Fruit fly (Drosophila melanogaster) whole organism, embryonic: ENCODE measurements around the gene CG5850.

Experiments
- Abd-B ChIP-seq: fragments of 200-800 bp; sonication (Bioruptor generic); optimal IDR thresholded peaks from 2 replicates; lab custom pipeline; 2018; ENCODE audit warnings: missing biosample characterization, mild to moderate bottlenecking, missing genetic modification characterization, moderate library complexity
- B-H1 ChIP-seq: fragments of 200-800 bp; sonication (Bioruptor generic); IDR thresholded peaks from 3 replicates; pipeline ENCODE4 v1.3.6; 2022; ENCODE audit warnings: missing biosample characterization, missing genetic modification characterization
- Bdp1 ChIP-seq: fragments of 200-800 bp; sonication (Bioruptor generic); optimal IDR thresholded peaks from 3 replicates; lab custom pipeline; 2016; ENCODE audit warnings: missing biosample characterization, missing genetic modification characterization
- CG10979 ChIP-seq: fragments of 200-800 bp; sonication (Bioruptor generic); optimal IDR thresholded peaks from 2 replicates; lab custom pipeline; 2018; ENCODE audit warnings: missing biosample characterization, mild to moderate bottlenecking, missing genetic modification characterization, moderate library complexity
- CG13894 ChIP-seq: fragments of 200-800 bp; sonication (Bioruptor generic); optimal IDR thresholded peaks from 3 replicates; lab custom pipeline; 2018; ENCODE audit warnings: missing biosample characterization, mild to moderate bottlenecking, missing genetic modification characterization, moderate library complexity
- CG14667 ChIP-seq: fragments of 200-800 bp; sonication (Bioruptor generic); IDR thresholded peaks from 2 replicates; pipeline ENCODE4 v1.3.6; 2022; ENCODE audit warnings: missing biosample characterization, missing genetic modification characterization
- CG14965 ChIP-seq: fragments of 200-800 bp; sonication (Bioruptor generic); optimal IDR thresholded peaks from 2 replicates; lab custom pipeline; 2016; ENCODE audit warnings: missing biosample characterization, missing genetic modification characterization, borderline replicate concordance
- CG15269 ChIP-seq: fragments of 200-800 bp; sonication (Bioruptor generic); optimal IDR thresholded peaks from 2 replicates; lab custom pipeline; 2018; ENCODE audit warnings: missing biosample characterization, mild to moderate bottlenecking, missing genetic modification characterization, moderate library complexity
- CG18599 ChIP-seq: fragments of 200-800 bp; sonication (Bioruptor generic); optimal IDR thresholded peaks from 3 replicates; lab custom pipeline; 2017; ENCODE audit warnings: missing biosample characterization, missing genetic modification characterization, mild to moderate bottlenecking, moderate library complexity, missing genetic modification reagents
- CG30431 ChIP-seq: fragments of 200-800 bp; sonication (Bioruptor generic); optimal IDR thresholded peaks from 2 replicates; lab custom pipeline; 2017; ENCODE audit warnings: missing biosample characterization, missing genetic modification characterization
- CG32532 ChIP-seq: fragments of 200-800 bp; sonication (Bioruptor generic); IDR thresholded peaks from 2 replicates; pipeline ENCODE4 v1.3.6; 2022; ENCODE audit warnings: missing biosample characterization, missing genetic modification characterization
- CG32767 ChIP-seq: fragments of 200-800 bp; sonication (Bioruptor generic); IDR thresholded peaks from 2 replicates; pipeline ENCODE4 v1.3.6; 2022; ENCODE audit warnings: missing biosample characterization, missing genetic modification characterization
- CG34422 ChIP-seq: fragments of 200-800 bp; sonication (Bioruptor generic); IDR thresholded peaks from 3 replicates; pipeline ENCODE4 v1.3.6; 2022; ENCODE audit warnings: missing biosample characterization, missing genetic modification characterization
- CG3726 ChIP-seq: fragments of 200-800 bp; sonication (Bioruptor generic); IDR thresholded peaks from 3 replicates; pipeline ENCODE4, ENCODE4 v1.3.6; 2022; ENCODE audit warnings: missing biosample characterization, missing genetic modification characterization
- CG4328 ChIP-seq: fragments of 200-800 bp; sonication (Bioruptor generic); optimal IDR thresholded peaks from 3 replicates; lab custom pipeline; 2017; ENCODE audit warnings: missing biosample characterization, missing genetic modification reagents, missing genetic modification characterization
- CG4404 ChIP-seq: fragments of 200-800 bp; sonication (Bioruptor generic); IDR thresholded peaks from 2 replicates; pipeline ENCODE4 v1.3.6; 2022; ENCODE audit warnings: missing biosample characterization, missing genetic modification characterization
- CG6689 ChIP-seq: fragments of 200-800 bp; sonication (Bioruptor generic); IDR thresholded peaks from 2 replicates; pipeline ENCODE4 v1.3.6; 2022; ENCODE audit warnings: missing biosample characterization, missing genetic modification characterization
- CG8359 ChIP-seq: fragments of 200-800 bp; sonication (Bioruptor generic); optimal IDR thresholded peaks from 2 replicates; lab custom pipeline; 2017; ENCODE audit warnings: missing biosample characterization, mild to moderate bottlenecking, missing genetic modification characterization, borderline replicate concordance
- CG9817 ChIP-seq: fragments of 200-800 bp; sonication (Bioruptor generic); optimal IDR thresholded peaks from 2 replicates; lab custom pipeline; 2018; ENCODE audit warnings: missing biosample characterization, mild to moderate bottlenecking, missing genetic modification characterization, moderate library complexity
- CHES-1-like ChIP-seq: fragments of 200-800 bp; sonication (Bioruptor generic); optimal IDR thresholded peaks from 2 replicates; lab custom pipeline; 2016; ENCODE audit warnings: missing biosample characterization, missing genetic modification characterization
- Doc2 ChIP-seq: fragments of 200-800 bp; sonication (Bioruptor generic); IDR thresholded peaks from 2 replicates; pipeline ENCODE4 v1.3.6; 2022; ENCODE audit warnings: missing biosample characterization, missing genetic modification characterization
- E2f2 ChIP-seq: fragments of 200-800 bp; sonication (Bioruptor generic); IDR thresholded peaks from 2 replicates; pipeline ENCODE4 v1.3.6; 2022; ENCODE audit warnings: missing biosample characterization, missing genetic modification characterization
- ERR ChIP-seq: fragments of 200-800 bp; sonication (Bioruptor generic); optimal IDR thresholded peaks from 2 replicates; lab custom pipeline; 2016; ENCODE audit warnings: missing biosample characterization, missing genetic modification characterization
- HHEX ChIP-seq: fragments of 200-800 bp; sonication (Bioruptor generic); optimal IDR thresholded peaks from 3 replicates; lab custom pipeline; 2017; ENCODE audit warnings: missing biosample characterization, mild to moderate bottlenecking, missing genetic modification characterization, missing genetic modification reagents
- Hr78 ChIP-seq, 2 experiments: fragments of 200-800 bp in 1 of 2; fragments of >200 bp in 1 of 2; sonication (Bioruptor generic) in 1 of 2; optimal IDR thresholded peaks; 2 replicates each; lab custom pipeline; 2017 to 2019; ENCODE audit warnings: missing biosample characterization in 2 of 2, missing genetic modification characterization in 2 of 2, mild to moderate bottlenecking in 1 of 2, moderate library complexity in 1 of 2
- Lpt ChIP-seq: fragments of >200 bp; optimal IDR thresholded peaks from 2 replicates; lab custom pipeline; 2018; ENCODE audit warnings: missing biosample characterization, missing genetic modification characterization
- Mad ChIP-seq: fragments of 200-800 bp; sonication (Bioruptor generic); optimal IDR thresholded peaks from 2 replicates; lab custom pipeline; 2016; ENCODE audit warnings: missing biosample characterization, missing genetic modification characterization
- Meics ChIP-seq: fragments of 200-800 bp; sonication (Bioruptor generic); optimal IDR thresholded peaks from 2 replicates; lab custom pipeline; 2017; ENCODE audit warnings: missing biosample characterization, mild to moderate bottlenecking, missing genetic modification characterization
- PHDP ChIP-seq: fragments of 200-800 bp; sonication (Bioruptor generic); optimal IDR thresholded peaks from 3 replicates; lab custom pipeline; 2018; ENCODE audit warnings: missing biosample characterization, mild to moderate bottlenecking, missing genetic modification characterization, moderate library complexity
- chif ChIP-seq, 2 experiments: fragments of 200-800 bp; sonication (Bioruptor generic); optimal IDR thresholded peaks; 3 replicates each; lab custom pipeline; 2016; ENCODE audit warnings: missing biosample characterization in 2 of 2, missing genetic modification characterization in 2 of 2
- corto ChIP-seq: fragments of 200-800 bp; sonication (Bioruptor generic); optimal IDR thresholded peaks from 2 replicates; lab custom pipeline; 2016; ENCODE audit warnings: missing biosample characterization, mild to moderate bottlenecking, missing genetic modification characterization, moderate library complexity
- dati ChIP-seq: fragments of 200-800 bp; sonication (Bioruptor generic); IDR thresholded peaks from 2 replicates; pipeline ENCODE4 v1.3.6; 2022; ENCODE audit warnings: missing biosample characterization, missing genetic modification characterization
- dm ChIP-seq: fragments of 200-800 bp; sonication (Bioruptor generic); optimal IDR thresholded peaks from 3 replicates; lab custom pipeline; 2016; ENCODE audit warnings: missing biosample characterization, missing genetic modification characterization
- grn ChIP-seq: fragments of 200-800 bp; sonication (Bioruptor generic); optimal IDR thresholded peaks from 3 replicates; lab custom pipeline; 2017; ENCODE audit warnings: missing biosample characterization, missing genetic modification characterization
- gsb-n ChIP-seq: fragments of 200-800 bp; sonication (Bioruptor generic); optimal IDR thresholded peaks from 3 replicates; lab custom pipeline; 2018; ENCODE audit warnings: missing biosample characterization, mild to moderate bottlenecking, missing genetic modification characterization
- ham ChIP-seq: fragments of 200-800 bp; sonication (Bioruptor generic); IDR thresholded peaks from 2 replicates; pipeline ENCODE4 v1.3.6; 2022; ENCODE audit warnings: missing biosample characterization, missing genetic modification characterization
- hbn ChIP-seq: fragments of 200-800 bp; sonication (Bioruptor generic); IDR thresholded peaks from 2 replicates; pipeline ENCODE4 v1.3.6; 2022; ENCODE audit warnings: missing biosample characterization, missing genetic modification characterization; ENCODE audit not compliant: partially characterized antibody
- ken ChIP-seq: fragments of 200-800 bp; sonication (Bioruptor generic); IDR thresholded peaks from 3 replicates; pipeline ENCODE4 v1.3.6; 2022; ENCODE audit warnings: missing biosample characterization, missing genetic modification characterization
- maf-S ChIP-seq: fragments of 200-800 bp; sonication (Bioruptor generic); optimal IDR thresholded peaks from 2 replicates; lab custom pipeline; 2016; ENCODE audit warnings: missing biosample characterization, missing genetic modification characterization
- phol ChIP-seq: fragments of 200-800 bp; sonication (Bioruptor generic); optimal IDR thresholded peaks from 3 replicates; lab custom pipeline; 2018; ENCODE audit warnings: missing biosample characterization, mild to moderate bottlenecking, missing genetic modification characterization, moderate library complexity
- ranshi ChIP-seq: fragments of 200-800 bp; sonication (Bioruptor generic); IDR thresholded peaks from 2 replicates; pipeline ENCODE4 v1.3.6; 2022; ENCODE audit warnings: missing biosample characterization, missing genetic modification characterization
- row ChIP-seq: fragments of 200-800 bp; sonication (Bioruptor generic); IDR thresholded peaks from 3 replicates; pipeline ENCODE4 v1.3.6; 2022; ENCODE audit warnings: missing biosample characterization, missing genetic modification characterization
- sens-2 ChIP-seq: fragments of 200-800 bp; sonication (Bioruptor generic); IDR thresholded peaks from 2 replicates; pipeline ENCODE4 v1.3.6; 2022; ENCODE audit warnings: missing biosample characterization, missing genetic modification characterization
- sim ChIP-seq: fragments of 200-800 bp; sonication (Bioruptor generic); IDR thresholded peaks from 2 replicates; pipeline ENCODE4 v1.3.6; 2022; ENCODE audit warnings: missing biosample characterization, missing genetic modification characterization
- sima ChIP-seq: fragments of 200-800 bp; sonication (Bioruptor generic); optimal IDR thresholded peaks from 2 replicates; lab custom pipeline; 2016; ENCODE audit warnings: missing biosample characterization, missing genetic modification characterization
- sisA ChIP-seq: fragments of 200-800 bp; sonication (Bioruptor generic); IDR thresholded peaks from 2 replicates; pipeline ENCODE4 v1.3.6; 2022; ENCODE audit warnings: missing biosample characterization, missing genetic modification characterization
- stc ChIP-seq: fragments of 200-800 bp; sonication (Bioruptor generic); IDR thresholded peaks from 2 replicates; pipeline ENCODE4 v1.3.6; 2022; ENCODE audit warnings: missing biosample characterization, missing genetic modification characterization
- trh ChIP-seq: fragments of 200-800 bp; sonication (Bioruptor generic); optimal IDR thresholded peaks from 2 replicates; lab custom pipeline; 2016; ENCODE audit warnings: missing biosample characterization, missing genetic modification characterization

CG5850 gene

dm6 chr2L:9918020-9918959, 45.5 kb downstream of the CG5850 start, which contains the start of the genes CG5885 and CG4598 (continued):
- TF ChIP-seq Mad (GFP tag; lab: Kevin White, UChicago) (peak; percentile 6), gsb-n (peak; percentile 73), CG10979 (tag; lab: Kevin White, UChicago) (peak; percentile 58), CHES-1-like (GFP tag; lab: Kevin White, UChicago) (no peak), CG9817 (tag; lab: Kevin White, UChicago) (peak; percentile 34), B-H1 (GFP tag; lab: Robert Waterston, UW) (no peak), dati (GFP tag; lab: Robert Waterston, UW) (no peak), ham (GFP tag; lab: Robert Waterston, UW) (no peak), CG34422 (GFP tag; lab: Robert Waterston, UW) (peak; percentile 63; the same call in 2 of the 3 replicates), maf-S (GFP tag; lab: Kevin White, UChicago) (peak; percentile 40), Abd-B (GFP tag; lab: Kevin White, UChicago) (peak; percentile 44), ranshi (GFP tag; lab: Robert Waterston, UW) (peak; percentile 78), CG15269 (peak; percentile 80), hbn (GFP tag; lab: Robert Waterston, UW) (peak; percentile 68), CG4328 (peak; percentile 50), sima (no peak), E2f2 (peak; percentile 95), ken (GFP tag; lab: Robert Waterston, UW) (peak; percentile 71; the same call in 1 of the 3 replicates), grn (GFP tag; lab: Kevin White, UChicago) (no peak), CG32767 (peak; percentile 34; the same call in 1 of the 2 replicates), CG3726 (GFP tag; lab: Robert Waterston, UW) (0 out of 3 replicates have a peak, but pooled peaks have one; percentile 45), sim (no peak; the same call in 1 of the 2 replicates), trh (peak; percentile 61), sens-2 (peak; percentile 72; the same call in 1 of the 2 replicates), Meics (GFP tag; lab: Kevin White, UChicago) (peak; percentile 56), CG18599 (peak; percentile 70), Bdp1 (GFP tag; lab: Kevin White, UChicago) (peak; percentile 22), Hr78 (GFP tag; optimal IDR thresholded peaks at IDR 0.05; lab: Kevin White, UChicago) (peak in 1 of 2 experiments; percentile 37), CG14667 (peak; percentile 27; the same call in 1 of the 2 replicates), phol (peak; percentile 69), Doc2 (GFP tag; lab: Robert Waterston, UW) (no peak), chif (GFP tag; optimal IDR thresholded peaks at IDR 0.05; lab: Kevin White, UChicago) (peak in 1 of 2 experiments; percentile 30), CG14965 (GFP tag; lab: Kevin White, UChicago) (no peak), Lpt (no peak), CG30431 (GFP tag; lab: Kevin White, UChicago) (peak; percentile 15), sisA (GFP tag; lab: Robert Waterston, UW) (peak; percentile 73), CG32532 (peak; percentile 79), PHDP (tag; lab: Kevin White, UChicago) (peak; percentile 65), CG6689 (GFP tag; lab: Robert Waterston, UW) (peak; percentile 43; the same call in 1 of the 2 replicates), CG4404 (GFP tag; lab: Robert Waterston, UW) (no peak), row (GFP tag; lab: Robert Waterston, UW) (peak; percentile 81), CG8359 (GFP tag; lab: Kevin White, UChicago) (no peak), HHEX (peak; percentile 38), dm (no peak), stc (GFP tag; lab: Robert Waterston, UW) (peak; percentile 51), CG13894 (peak; percentile 53), corto (GFP tag; lab: Kevin White, UChicago) (no peak), ERR (GFP tag; lab: Kevin White, UChicago) (no peak)
